Fruit fly (Drosophila melanogaster) whole organism, embryonic: ENCODE results near the gene CG15414.

ENCODE experiments used
- Atf3 ChIP-seq: fragments of 200-800 bp; sonication (Bioruptor generic); optimal IDR thresholded peaks from 3 replicates; lab custom pipeline; 2016; ENCODE audit warnings: missing biosample characterization, missing genetic modification characterization
- CG10462 ChIP-seq: fragments of 200-800 bp; sonication (Bioruptor generic); optimal IDR thresholded peaks from 2 replicates; lab custom pipeline; 2016; ENCODE audit warnings: missing biosample characterization, missing genetic modification characterization
- CG12942 ChIP-seq: fragments of 200-800 bp; sonication (Bioruptor generic); optimal IDR thresholded peaks from 3 replicates; lab custom pipeline; 2016; ENCODE audit warnings: missing biosample characterization, missing genetic modification characterization
- CG13287 ChIP-seq: fragments of 200-800 bp; sonication (Bioruptor generic); IDR thresholded peaks from 2 replicates; pipeline ENCODE4 v1.3.6; 2022; ENCODE audit warnings: missing biosample characterization, missing genetic modification characterization; ENCODE audit not compliant: partially characterized antibody
- CG13775 ChIP-seq: fragments of 200-800 bp; sonication (Bioruptor generic); optimal IDR thresholded peaks from 3 replicates; lab custom pipeline; 2017; ENCODE audit warnings: missing biosample characterization, mild to moderate bottlenecking, missing genetic modification characterization
- CG14965 ChIP-seq: fragments of 200-800 bp; sonication (Bioruptor generic); optimal IDR thresholded peaks from 2 replicates; lab custom pipeline; 2016; ENCODE audit warnings: missing biosample characterization, missing genetic modification characterization, borderline replicate concordance
- CG3065 ChIP-seq: fragments of 200-800 bp; sonication (Bioruptor generic); optimal IDR thresholded peaks from 2 replicates; lab custom pipeline; 2016; ENCODE audit warnings: missing biosample characterization, missing genetic modification characterization
- CG3163 ChIP-seq: fragments of 200-800 bp; sonication (Bioruptor generic); optimal IDR thresholded peaks from 3 replicates; lab custom pipeline; 2016; ENCODE audit warnings: missing biosample characterization, missing genetic modification characterization
- CG33557 ChIP-seq: fragments of 200-800 bp; sonication (Bioruptor generic); optimal IDR thresholded peaks from 2 replicates; lab custom pipeline; 2019; ENCODE audit warnings: missing biosample characterization, mild to moderate bottlenecking, missing genetic modification characterization, moderate library complexity
- CG3847 ChIP-seq: fragments of 200-800 bp; sonication (Bioruptor generic); IDR thresholded peaks from 2 replicates; pipeline ENCODE4 v1.3.6; 2022; ENCODE audit warnings: missing biosample characterization, missing genetic modification characterization
- CG4328 ChIP-seq: fragments of 200-800 bp; sonication (Bioruptor generic); optimal IDR thresholded peaks from 3 replicates; lab custom pipeline; 2017; ENCODE audit warnings: missing biosample characterization, missing genetic modification reagents, missing genetic modification characterization
- CG43689 ChIP-seq: fragments of 200-800 bp; sonication (Bioruptor generic); IDR thresholded peaks from 2 replicates; pipeline ENCODE4 v1.3.6; 2022; ENCODE audit warnings: missing biosample characterization, missing genetic modification characterization
- CG4424 ChIP-seq: fragments of 200-800 bp; sonication (Bioruptor generic); optimal IDR thresholded peaks from 3 replicates; lab custom pipeline; 2016; ENCODE audit warnings: missing biosample characterization, missing genetic modification characterization
- CG6254 ChIP-seq: fragments of 200-800 bp; sonication (Bioruptor generic); optimal IDR thresholded peaks from 3 replicates; lab custom pipeline; 2017; ENCODE audit warnings: mild to moderate bottlenecking, missing biosample characterization, missing genetic modification reagents, missing genetic modification characterization
- CG6272 ChIP-seq: fragments of 200-800 bp; sonication (Bioruptor generic); IDR thresholded peaks from 2 replicates; pipeline ENCODE4 v1.3.6; 2022; ENCODE audit warnings: missing biosample characterization, missing genetic modification characterization
- CG9215 ChIP-seq: fragments of 200-800 bp; sonication (Bioruptor generic); IDR thresholded peaks from 2 replicates; pipeline ENCODE4 v1.3.6; 2022; ENCODE audit warnings: missing biosample characterization, missing genetic modification characterization
- CG9876 ChIP-seq: fragments of 200-800 bp; sonication (Bioruptor generic); optimal IDR thresholded peaks from 2 replicates; lab custom pipeline; 2016; ENCODE audit warnings: missing biosample characterization, missing genetic modification characterization
- Ets97D ChIP-seq: fragments of 200-800 bp; sonication (Bioruptor generic); optimal IDR thresholded peaks from 3 replicates; lab custom pipeline; 2016; ENCODE audit warnings: missing biosample characterization, missing genetic modification characterization
- HLH3B ChIP-seq: fragments of 200-800 bp; sonication (Bioruptor generic); IDR thresholded peaks from 2 replicates; pipeline ENCODE4 v1.3.6; 2022; ENCODE audit warnings: missing biosample characterization, missing genetic modification characterization
- Hr39 ChIP-seq: fragments of >200 bp; optimal IDR thresholded peaks from 2 replicates; lab custom pipeline; 2017
- Hr51 ChIP-seq, 2 experiments: fragments of 200-800 bp; sonication (Bioruptor generic); optimal IDR thresholded peaks; 2 replicates in 1 of 2; 3 replicates in 1 of 2; lab custom pipeline; 2016 to 2018; ENCODE audit warnings: missing biosample characterization in 2 of 2, missing genetic modification characterization in 2 of 2, mild to moderate bottlenecking in 1 of 2, moderate library complexity in 1 of 2
- Lim3 ChIP-seq: fragments of 200-800 bp; sonication (Bioruptor generic); IDR thresholded peaks from 2 replicates; pipeline ENCODE4 v1.3.6; 2022; ENCODE audit warnings: missing biosample characterization, missing genetic modification characterization
- Meics ChIP-seq: fragments of 200-800 bp; sonication (Bioruptor generic); optimal IDR thresholded peaks from 2 replicates; lab custom pipeline; 2017; ENCODE audit warnings: missing biosample characterization, mild to moderate bottlenecking, missing genetic modification characterization
- Nf-YB ChIP-seq: fragments of 200-800 bp; sonication (Bioruptor generic); optimal IDR thresholded peaks from 3 replicates; lab custom pipeline; 2019; ENCODE audit warnings: missing biosample characterization, mild to moderate bottlenecking, missing genetic modification characterization, moderate library complexity
- Rfx ChIP-seq: fragments of 200-800 bp; sonication (Bioruptor generic); IDR thresholded peaks from 2 replicates; pipeline ENCODE4 v1.3.6; 2022; ENCODE audit warnings: missing biosample characterization, missing genetic modification characterization
- Sox102F ChIP-seq: fragments of 200-800 bp; sonication (Bioruptor generic); optimal IDR thresholded peaks from 2 replicates; lab custom pipeline; 2018; ENCODE audit warnings: missing biosample characterization, mild to moderate bottlenecking, missing genetic modification characterization, moderate library complexity
- Sry-δ ChIP-seq: fragments of 200-800 bp; sonication (Bioruptor generic); optimal IDR thresholded peaks from 2 replicates; lab custom pipeline; 2016; ENCODE audit warnings: missing biosample characterization, missing genetic modification characterization
- ab ChIP-seq: fragments of 200-800 bp; sonication (Bioruptor generic); optimal IDR thresholded peaks from 2 replicates; lab custom pipeline; 2016; ENCODE audit warnings: missing biosample characterization, missing genetic modification characterization
- abd-A ChIP-seq: fragments of 200-800 bp; sonication (Bioruptor generic); optimal IDR thresholded peaks from 3 replicates; lab custom pipeline; 2019; ENCODE audit warnings: missing biosample characterization, mild to moderate bottlenecking, missing genetic modification characterization, moderate library complexity
- ac ChIP-seq: fragments of 200-800 bp; sonication (Bioruptor generic); optimal IDR thresholded peaks from 3 replicates; lab custom pipeline; 2017; ENCODE audit warnings: missing biosample characterization, mild to moderate bottlenecking, missing genetic modification characterization
- ap ChIP-seq: fragments of 200-800 bp; sonication (Bioruptor generic); IDR thresholded peaks from 2 replicates; pipeline ENCODE4 v1.3.6; 2022; ENCODE audit warnings: missing biosample characterization, missing genetic modification characterization
- bcd ChIP-seq: fragments of 200-800 bp; sonication (Bioruptor generic); optimal IDR thresholded peaks from 2 replicates; lab custom pipeline; 2017; ENCODE audit warnings: missing biosample characterization, mild to moderate bottlenecking, missing genetic modification characterization
- bigmax ChIP-seq: fragments of 200-800 bp; sonication (Bioruptor generic); optimal IDR thresholded peaks from 2 replicates; lab custom pipeline; 2018; ENCODE audit warnings: missing biosample characterization, mild to moderate bottlenecking, missing genetic modification characterization
- bsh ChIP-seq, 2 experiments: fragments of 200-800 bp; sonication (Bioruptor generic); optimal IDR thresholded peaks; 2 replicates each; lab custom pipeline; 2017 to 2018; ENCODE audit warnings: mild to moderate bottlenecking in 2 of 2, missing biosample characterization in 2 of 2, missing genetic modification characterization in 2 of 2, moderate library complexity in 1 of 2
- cad ChIP-seq: fragments of >200 bp; optimal IDR thresholded peaks from 2 replicates; lab custom pipeline; 2017; ENCODE audit warnings: missing biosample characterization, missing genetic modification characterization
- cas ChIP-seq: fragments of 200-800 bp; sonication (Bioruptor generic); IDR thresholded peaks from 2 replicates; pipeline ENCODE4 v1.3.6; 2022; ENCODE audit warnings: missing biosample characterization, missing genetic modification characterization
- cg ChIP-seq: fragments of 200-800 bp; sonication (Bioruptor generic); optimal IDR thresholded peaks from 3 replicates; lab custom pipeline; 2019; ENCODE audit warnings: missing biosample characterization, mild to moderate bottlenecking, missing genetic modification characterization, moderate library complexity
- chn ChIP-seq: fragments of 200-800 bp; sonication (Bioruptor generic); optimal IDR thresholded peaks from 2 replicates; lab custom pipeline; 2016; ENCODE audit warnings: missing biosample characterization, missing genetic modification characterization
- dimm ChIP-seq: fragments of 200-800 bp; sonication (Bioruptor generic); IDR thresholded peaks from 2 replicates; pipeline ENCODE4 v1.3.6; 2022; ENCODE audit warnings: missing biosample characterization, missing genetic modification characterization
- fd102C ChIP-seq: fragments of 200-800 bp; sonication (Bioruptor generic); optimal IDR thresholded peaks from 2 replicates; lab custom pipeline; 2018; ENCODE audit warnings: missing biosample characterization, mild to moderate bottlenecking, missing genetic modification characterization, moderate library complexity
- hth ChIP-seq: fragments of >200 bp; optimal IDR thresholded peaks from 2 replicates; lab custom pipeline; 2017; ENCODE audit warnings: inconsistent platforms
- insv ChIP-seq, 2 experiments: fragments of 200-800 bp; sonication (Bioruptor generic); optimal IDR thresholded peaks; 3 replicates each; lab custom pipeline; 2016 to 2018; ENCODE audit warnings: missing biosample characterization in 2 of 2, missing genetic modification characterization in 2 of 2
- lmd ChIP-seq: fragments of 200-800 bp; sonication (Bioruptor generic); IDR thresholded peaks from 2 replicates; pipeline ENCODE4 v1.3.6; 2022; ENCODE audit warnings: missing biosample characterization, missing genetic modification characterization
- maf-S ChIP-seq: fragments of 200-800 bp; sonication (Bioruptor generic); optimal IDR thresholded peaks from 2 replicates; lab custom pipeline; 2016; ENCODE audit warnings: missing biosample characterization, missing genetic modification characterization
- odd ChIP-seq: fragments of 200-800 bp; sonication (Bioruptor generic); optimal IDR thresholded peaks from 2 replicates; lab custom pipeline; 2017; ENCODE audit warnings: missing biosample characterization, mild to moderate bottlenecking, missing genetic modification characterization
- onecut ChIP-seq: fragments of 200-800 bp; sonication (Bioruptor generic); IDR thresholded peaks from 2 replicates; pipeline ENCODE4 v1.3.6; 2022; ENCODE audit warnings: missing biosample characterization, missing genetic modification characterization
- psq ChIP-seq: fragments of 200-800 bp; sonication (Bioruptor generic); optimal IDR thresholded peaks from 2 replicates; lab custom pipeline; 2017; ENCODE audit warnings: missing biosample characterization, missing genetic modification characterization
- repo ChIP-seq: fragments of 200-800 bp; sonication (Bioruptor generic); optimal IDR thresholded peaks from 2 replicates; lab custom pipeline; 2016; ENCODE audit warnings: missing biosample characterization, missing genetic modification characterization
- sim ChIP-seq: fragments of 200-800 bp; sonication (Bioruptor generic); IDR thresholded peaks from 2 replicates; pipeline ENCODE4 v1.3.6; 2022; ENCODE audit warnings: missing biosample characterization, missing genetic modification characterization
- sna ChIP-seq: fragments of 200-800 bp; sonication (Bioruptor generic); IDR thresholded peaks from 2 replicates; pipeline ENCODE4 v1.3.6; 2022; ENCODE audit warnings: missing biosample characterization, missing genetic modification characterization; ENCODE audit not compliant: partially characterized antibody
- so ChIP-seq: fragments of 200-800 bp; sonication (Bioruptor generic); IDR thresholded peaks from 3 replicates; pipeline ENCODE4 v1.3.6; 2022; ENCODE audit warnings: missing biosample characterization, missing genetic modification characterization
- ssp ChIP-seq: fragments of 200-800 bp; sonication (Bioruptor generic); IDR thresholded peaks from 2 replicates; pipeline ENCODE4 v1.3.6; 2022; ENCODE audit warnings: missing biosample characterization, missing genetic modification characterization

The CG15414 gene

DNA sequence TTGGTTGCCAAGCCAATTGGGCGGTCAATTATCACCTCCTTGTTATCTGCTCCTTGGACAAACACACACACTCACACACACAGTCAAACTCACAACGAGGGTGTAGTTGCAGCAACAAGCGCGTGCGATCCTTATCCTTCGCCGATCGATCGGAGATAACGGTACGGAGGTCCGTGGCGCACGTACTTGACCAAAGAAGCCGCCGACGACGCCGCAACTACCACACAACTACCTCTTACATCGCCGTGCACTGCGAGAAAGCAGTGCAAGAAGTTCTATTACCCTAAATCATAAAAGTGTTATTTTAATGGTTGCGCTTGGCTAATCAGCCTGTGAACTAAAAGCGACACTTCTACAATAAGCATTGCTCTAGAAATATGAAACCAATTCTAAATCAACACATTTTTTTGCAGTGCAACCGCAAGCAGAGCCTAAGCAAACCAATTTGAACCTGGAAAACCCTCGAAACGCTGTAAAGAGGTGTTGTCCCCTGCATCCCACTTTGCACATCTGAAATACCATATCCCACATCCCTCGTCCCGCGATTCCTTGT lies 42.2 kb upstream of the CG15414 start (continued):
- no peak for TF ChIP-seq Hr39 (lab: Kevin White, UChicago)
- TF ChIP-seq Hr51 (GFP tag; optimal IDR thresholded peaks at IDR 0.05; lab: Kevin White, UChicago): peak in 1 of 2 experiments; percentile 32
- TF ChIP-seq CG4328 (GFP tag; lab: Kevin White, UChicago): no peak
- no peak for TF ChIP-seq cas
- peak; percentile 61 for TF ChIP-seq CG4424 (GFP tag; lab: Kevin White, UChicago)
- no peak for TF ChIP-seq bigmax
- peak; percentile 73 for TF ChIP-seq ac (GFP tag; lab: Kevin White, UChicago)
- peak; percentile 52 for TF ChIP-seq chn (GFP tag; lab: Kevin White, UChicago)
- peak; percentile 28 for TF ChIP-seq CG12942 (GFP tag; lab: Kevin White, UChicago)
- TF ChIP-seq insv (GFP tag; optimal IDR thresholded peaks at IDR 0.05; lab: Kevin White, UChicago): no peak
- TF ChIP-seq CG10462 (GFP tag; lab: Kevin White, UChicago): peak; percentile 28
- no peak for TF ChIP-seq so (GFP tag; lab: Robert Waterston, UW)
- TF ChIP-seq CG43689 (GFP tag; lab: Robert Waterston, UW): no peak
- no peak for TF ChIP-seq Rfx (GFP tag; lab: Robert Waterston, UW)
- TF ChIP-seq ap: no peak
- TF ChIP-seq repo (GFP tag; lab: Kevin White, UChicago): peak; percentile 10
- no peak for TF ChIP-seq Lim3 (GFP tag; lab: Robert Waterston, UW)
- TF ChIP-seq dimm (GFP tag; lab: Robert Waterston, UW): 0 out of 2 replicates have a peak, but pooled peaks have one; percentile 12
- TF ChIP-seq CG3163 (GFP tag; lab: Kevin White, UChicago): peak; percentile 7
- peak; percentile 52 for TF ChIP-seq maf-S (GFP tag; lab: Kevin White, UChicago)
- TF ChIP-seq Nf-YB (GFP tag; lab: Kevin White, UChicago): peak; percentile 17
- 0 out of 2 replicates have a peak, but pooled peaks have one; percentile 9 for TF ChIP-seq CG3847 (GFP tag; lab: Robert Waterston, UW)
- TF ChIP-seq ab: no peak
- no peak for TF ChIP-seq abd-A (tag; lab: Kevin White, UChicago)
- peak; percentile 93 for TF ChIP-seq fd102C (GFP tag; lab: Kevin White, UChicago)
- TF ChIP-seq bsh (GFP tag; optimal IDR thresholded peaks at IDR 0.05; lab: Kevin White, UChicago): peak in 1 of 2 experiments; percentile 54
- no peak for TF ChIP-seq psq (GFP tag; lab: Kevin White, UChicago)
- TF ChIP-seq onecut (GFP tag; lab: Robert Waterston, UW): peak; percentile 43
- TF ChIP-seq Ets97D (GFP tag; lab: Kevin White, UChicago): no peak
- TF ChIP-seq HLH3B (GFP tag; lab: Robert Waterston, UW): no peak
- no peak for TF ChIP-seq cad (GFP tag; lab: Kevin White, UChicago)
- TF ChIP-seq bcd (GFP tag; lab: Kevin White, UChicago): peak; percentile 8
- peak; percentile 31 for TF ChIP-seq CG9876 (GFP tag; lab: Kevin White, UChicago)
- TF ChIP-seq hth (lab: Kevin White, UChicago): no peak
- TF ChIP-seq CG13287 (GFP tag; lab: Robert Waterston, UW): no peak
- peak; percentile 35; the same call in 1 of the 2 replicates for TF ChIP-seq ssp (GFP tag; lab: Robert Waterston, UW)
- TF ChIP-seq CG14965 (GFP tag; lab: Kevin White, UChicago): no peak
- TF ChIP-seq lmd (GFP tag; lab: Robert Waterston, UW): peak; percentile 47
- TF ChIP-seq CG6254 (GFP tag; lab: Kevin White, UChicago): peak; percentile 50
- no peak for TF ChIP-seq cg (GFP tag; lab: Kevin White, UChicago)
- TF ChIP-seq CG6272 (GFP tag; lab: Robert Waterston, UW): no peak
- TF ChIP-seq Meics (GFP tag; lab: Kevin White, UChicago): no peak
- TF ChIP-seq CG33557 (GFP tag; lab: Kevin White, UChicago): no peak
- TF ChIP-seq Sry-δ: no peak
- no peak for TF ChIP-seq sna (GFP tag; lab: Robert Waterston, UW)
- TF ChIP-seq CG9215 (GFP tag; lab: Robert Waterston, UW): no peak
- TF ChIP-seq sim: no peak
- peak; percentile 57 for TF ChIP-seq CG13775 (GFP tag; lab: Kevin White, UChicago)
- TF ChIP-seq Atf3 (GFP tag; lab: Kevin White, UChicago): peak; percentile 17
- peak; percentile 16 for TF ChIP-seq Sox102F (GFP tag; lab: Kevin White, UChicago)
- no peak for TF ChIP-seq odd (GFP tag; lab: Kevin White, UChicago)
- TF ChIP-seq CG3065 (GFP tag; lab: Kevin White, UChicago): peak; percentile 34
